Worm (Caenorhabditis elegans) whole organism, L1 larva: ENCODE results near the gene ZC373.5.

ENCODE experiments used
- C04F5.9 ChIP-seq: sonication (generic microtip); optimal IDR thresholded peaks from 2 replicates; lab custom pipeline; 2016; ENCODE audit warnings: missing genetic modification characterization, missing compliant biosample characterization
- C34B4.2 ChIP-seq: sonication (generic microtip); optimal IDR thresholded peaks from 2 replicates; lab custom pipeline; 2017; ENCODE audit warnings: mild to moderate bottlenecking, missing genetic modification characterization, missing compliant biosample characterization
- Y116A8C.19 ChIP-seq: sonication (generic microtip); optimal IDR thresholded peaks from 2 replicates; lab custom pipeline; 2016; ENCODE audit warnings: missing compliant biosample characterization, missing genetic modification characterization, borderline replicate concordance
- aly-2 ChIP-seq: fragments of 150-350 bp; optimal IDR thresholded peaks from 2 replicates; lab custom pipeline; 2014; ENCODE audit warnings: missing biosample characterization, missing genetic modification characterization
- ama-1 ChIP-seq: fragments of 150-350 bp; optimal IDR thresholded peaks from 2 replicates; lab custom pipeline; 2014
- blmp-1 ChIP-seq: fragments of 150-350 bp; optimal IDR thresholded peaks from 2 replicates; lab custom pipeline; 2014; ENCODE audit warnings: missing biosample characterization, missing genetic modification characterization
- ceh-63 ChIP-seq: fragments of 200-800 bp; sonication (Bioruptor generic); optimal IDR thresholded peaks from 2 replicates; lab custom pipeline; 2018; ENCODE audit warnings: mild to moderate bottlenecking, missing genetic modification characterization, missing compliant biosample characterization
- ceh-8 ChIP-seq: fragments of 200-800 bp; sonication (Bioruptor generic); optimal IDR thresholded peaks from 2 replicates; lab custom pipeline; 2018; ENCODE audit warnings: mild to moderate bottlenecking, missing genetic modification characterization, moderate library complexity, missing compliant biosample characterization
- ceh-88 ChIP-seq: fragments of 200-800 bp; sonication (Bioruptor generic); IDR thresholded peaks from 2 replicates; pipeline ENCODE4 v1.3.6; 2022; ENCODE audit warnings: missing genetic modification characterization, missing compliant biosample characterization
- dpl-1 ChIP-seq, 3 experiments: fragments of 150-350 bp in 2 of 3; sonication (generic microtip) in 1 of 3; optimal IDR thresholded peaks; 2 replicates each; lab custom pipeline; 2014 to 2017; ENCODE audit warnings: missing biosample characterization in 3 of 3, missing genetic modification characterization in 3 of 3, missing genetic modification reagents in 3 of 3
- dsc-1 ChIP-seq: sonication (generic microtip); optimal IDR thresholded peaks from 2 replicates; lab custom pipeline; 2016; ENCODE audit warnings: mild to moderate bottlenecking, missing genetic modification characterization, missing compliant biosample characterization
- egl-13 ChIP-seq: sonication (generic microtip); optimal IDR thresholded peaks from 2 replicates; lab custom pipeline; 2016; ENCODE audit warnings: missing genotype, missing genetic modification reagents, missing genetic modification characterization, missing compliant biosample characterization
- elt-2 ChIP-seq: sonication (generic microtip); optimal IDR thresholded peaks from 2 replicates; lab custom pipeline; 2016; ENCODE audit warnings: missing genetic modification characterization, mild to moderate bottlenecking, inconsistent platforms, missing compliant biosample characterization, missing genetic modification reagents
- elt-3 ChIP-seq, 6 experiments: fragments of 150-350 bp in 1 of 6; sonication (generic microtip); optimal IDR thresholded peaks; 2 replicates each; lab custom pipeline; 2017 to 2018; ENCODE audit warnings: missing biosample characterization in 6 of 6, missing genetic modification characterization in 6 of 6, inconsistent platforms in 1 of 6
- ets-5 ChIP-seq: fragments of 200-800 bp; sonication (Bioruptor generic); IDR thresholded peaks from 2 replicates; pipeline ENCODE4 v1.3.6; 2022; ENCODE audit warnings: missing genetic modification characterization, missing compliant biosample characterization
- fkh-10 ChIP-seq: sonication (generic microtip); optimal IDR thresholded peaks from 2 replicates; lab custom pipeline; 2017; ENCODE audit warnings: missing biosample characterization, missing genetic modification reagents, missing genetic modification characterization
- hlh-4 ChIP-seq: sonication (generic microtip); optimal IDR thresholded peaks from 2 replicates; lab custom pipeline; 2016; ENCODE audit warnings: mild to moderate bottlenecking, missing genetic modification characterization, missing compliant biosample characterization
- hpl-2 ChIP-seq: fragments of 150-350 bp; optimal IDR thresholded peaks from 2 replicates; lab custom pipeline; 2014; ENCODE audit warnings: missing biosample characterization, missing genetic modification reagents, missing genetic modification characterization
- irx-1 ChIP-seq: sonication (generic microtip); optimal IDR thresholded peaks from 2 replicates; lab custom pipeline; 2016; ENCODE audit warnings: missing genetic modification characterization, missing compliant biosample characterization
- lin-15B ChIP-seq: fragments of 150-350 bp; sonication (generic microtip); optimal IDR thresholded peaks from 3 replicates; lab custom pipeline; 2014; ENCODE audit warnings: missing biosample characterization, missing genetic modification characterization
- lsy-2 ChIP-seq, 2 experiments: fragments of 150-350 bp; optimal IDR thresholded peaks; 2 replicates each; lab custom pipeline; 2014; ENCODE audit warnings: missing biosample characterization in 2 of 2, missing genetic modification characterization in 2 of 2
- mdl-1 ChIP-seq, 2 experiments: fragments of 150-350 bp; optimal IDR thresholded peaks; 2 replicates each; lab custom pipeline; 2014 to 2017; ENCODE audit warnings: missing biosample characterization in 2 of 2, missing genetic modification characterization in 2 of 2, inconsistent platforms in 1 of 2
- mef-2 ChIP-seq: fragments of 150-350 bp; optimal IDR thresholded peaks from 2 replicates; lab custom pipeline; 2014; ENCODE audit warnings: missing biosample characterization, missing genetic modification characterization
- nhr-11 ChIP-seq: fragments of 150-350 bp; optimal IDR thresholded peaks from 2 replicates; lab custom pipeline; 2014; ENCODE audit warnings: missing biosample characterization, missing genetic modification characterization
- nhr-12 ChIP-seq: sonication (generic microtip); optimal IDR thresholded peaks from 2 replicates; lab custom pipeline; 2017; ENCODE audit warnings: missing biosample characterization, missing genetic modification characterization
- nhr-47 ChIP-seq: sonication (generic microtip); optimal IDR thresholded peaks from 2 replicates; lab custom pipeline; 2016; ENCODE audit warnings: mild to moderate bottlenecking, missing genetic modification characterization, moderate library complexity, missing compliant biosample characterization
- nhr-71 ChIP-seq: sonication (generic microtip); optimal IDR thresholded peaks from 2 replicates; lab custom pipeline; 2016; ENCODE audit warnings: mild to moderate bottlenecking, missing genetic modification characterization, moderate library complexity, missing compliant biosample characterization
- nhr-76 ChIP-seq: sonication (generic microtip); optimal IDR thresholded peaks from 2 replicates; lab custom pipeline; 2017; ENCODE audit warnings: missing biosample characterization, missing genetic modification characterization
- nhr-85 ChIP-seq: sonication (generic microtip); peaks from one replicate; lab custom pipeline; 2016; ENCODE audit warnings: missing genetic modification characterization, inconsistent platforms, missing compliant biosample characterization
- pag-3 ChIP-seq: sonication (generic microtip); optimal IDR thresholded peaks from 2 replicates; lab custom pipeline; 2017; ENCODE audit warnings: missing genetic modification characterization, mild to moderate bottlenecking, missing compliant biosample characterization, antibody characterized with exemption, borderline replicate concordance; ENCODE audit not compliant: insufficient read depth
- rnt-1 ChIP-seq: sonication (generic microtip); optimal IDR thresholded peaks from 2 replicates; lab custom pipeline; 2016; ENCODE audit warnings: mild to moderate bottlenecking, missing genetic modification characterization, moderate library complexity, missing compliant biosample characterization
- skn-1 ChIP-seq: fragments of 150-350 bp; optimal IDR thresholded peaks from 2 replicates; lab custom pipeline; 2014; ENCODE audit warnings: missing biosample characterization, missing genetic modification characterization
- snpc-4 ChIP-seq: fragments of 150-350 bp; optimal IDR thresholded peaks from 2 replicates; lab custom pipeline; 2014; ENCODE audit warnings: missing biosample characterization, missing genetic modification characterization
- snu-23 ChIP-seq: sonication (generic microtip); optimal IDR thresholded peaks from 2 replicates; lab custom pipeline; 2016; ENCODE audit warnings: missing genetic modification characterization, missing compliant biosample characterization
- sox-4 ChIP-seq: sonication (generic microtip); optimal IDR thresholded peaks from 2 replicates; lab custom pipeline; 2016; ENCODE audit warnings: missing genetic modification characterization, missing compliant biosample characterization
- tlp-1 ChIP-seq: fragments of 150-350 bp; optimal IDR thresholded peaks from 2 replicates; lab custom pipeline; 2014; ENCODE audit warnings: missing biosample characterization, missing genetic modification characterization
- unc-130 ChIP-seq: fragments of 150-350 bp; optimal IDR thresholded peaks from 2 replicates; lab custom pipeline; 2017; ENCODE audit warnings: missing biosample characterization, missing genetic modification characterization, inconsistent platforms
- unc-62 ChIP-seq: fragments of 150-350 bp; optimal IDR thresholded peaks from 2 replicates; lab custom pipeline; 2014; ENCODE audit warnings: missing biosample characterization, missing genetic modification reagents, missing genetic modification characterization
- unc-86 ChIP-seq: sonication (generic microtip); optimal IDR thresholded peaks from 2 replicates; lab custom pipeline; 2016; ENCODE audit warnings: missing genetic modification characterization, missing compliant biosample characterization
- vab-15 ChIP-seq: sonication (generic microtip); optimal IDR thresholded peaks from 2 replicates; lab custom pipeline; 2017; ENCODE audit warnings: missing genotype, mild to moderate bottlenecking, missing genetic modification characterization, missing compliant biosample characterization
- xbp-1 ChIP-seq: sonication (generic microtip); optimal IDR thresholded peaks from 2 replicates; lab custom pipeline; 2016; ENCODE audit warnings: missing genetic modification characterization, missing compliant biosample characterization
- zag-1 ChIP-seq: fragments of 150-350 bp; optimal IDR thresholded peaks from 2 replicates; lab custom pipeline; 2014; ENCODE audit warnings: missing biosample characterization, missing genetic modification characterization

Gene ZC373.5

DNA sequence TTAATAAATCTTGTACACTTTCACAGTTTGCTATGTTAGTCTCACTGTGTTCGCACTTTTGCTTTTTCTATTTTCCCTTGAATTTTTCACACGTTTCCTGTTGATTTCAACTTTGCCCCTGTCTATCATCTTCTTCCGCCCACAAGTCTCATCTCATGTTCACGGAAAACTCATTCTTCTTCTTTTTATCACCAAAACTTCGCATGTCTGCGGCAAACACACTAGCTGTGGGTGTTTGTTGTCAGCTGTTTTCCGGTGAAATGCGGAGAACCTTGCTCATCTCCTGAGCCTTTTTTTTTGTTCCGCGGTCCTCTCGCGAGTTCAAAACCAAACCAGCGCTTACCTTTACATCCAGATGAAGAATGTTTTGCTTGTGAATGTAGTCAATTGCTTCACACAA lies 5.7 kb downstream of the ZC373.5 start (continued):
- TF ChIP-seq sox-4 (no peak), egl-13 (no peak), unc-86 (no peak), tlp-1 (tag; lab: Kevin White, UChicago) (no peak), nhr-71 (tag; lab: Kevin White, UChicago) (peak; percentile 38), skn-1 (tag; lab: Kevin White, UChicago) (no peak), pag-3 (no peak), fkh-10 (GFP tag; lab: Kevin White, UChicago) (no peak), dsc-1 (tag; lab: Kevin White, UChicago) (no peak), mdl-1 (tag; optimal IDR thresholded peaks at IDR 0.05; lab: Kevin White, UChicago) (no peak), irx-1 (no peak), Y116A8C.19 (tag; lab: Kevin White, UChicago) (no peak), snu-23 (no peak), nhr-76 (tag; lab: Kevin White, UChicago) (no peak), elt-2 (tag; lab: Kevin White, UChicago) (no peak), zag-1 (tag; lab: Kevin White, UChicago) (no peak), elt-3 (tag; optimal IDR thresholded peaks at IDR 0.05; lab: Kevin White, UChicago) (no peak), vab-15 (tag; lab: Kevin White, UChicago) (no peak), nhr-47 (tag; lab: Kevin White, UChicago) (no peak)

- no peak for TF ChIP-seq snu-23
- TF ChIP-seq mef-2 (tag; lab: Kevin White, UChicago) = no peak
- no peak for TF ChIP-seq aly-2 (tag; lab: Kevin White, UChicago)
- no peak for TF ChIP-seq dpl-1 (GFP tag; optimal IDR thresholded peaks at IDR 0.05; lab: Kevin White, UChicago)
- no peak for TF ChIP-seq nhr-71 (tag; lab: Kevin White, UChicago)
- no peak for TF ChIP-seq lsy-2 (tag; optimal IDR thresholded peaks at IDR 0.05; lab: Kevin White, UChicago)
- no peak for TF ChIP-seq snpc-4 (tag; lab: Kevin White, UChicago)
- no peak for TF ChIP-seq pag-3
- TF ChIP-seq unc-62 (GFP tag; lab: Kevin White, UChicago) = no peak
- TF ChIP-seq zag-1 (tag; lab: Kevin White, UChicago) = no peak
- TF ChIP-seq, all 84 proteins: peak for 0
Observed at ce11 chrX:10060475-10061011, 13.6 kb downstream of the ZC373.5 start, which contains the start of gene ZC373.3. Gene ZC373.3 (plus strand): TSS chrX:10060525.

DNA sequence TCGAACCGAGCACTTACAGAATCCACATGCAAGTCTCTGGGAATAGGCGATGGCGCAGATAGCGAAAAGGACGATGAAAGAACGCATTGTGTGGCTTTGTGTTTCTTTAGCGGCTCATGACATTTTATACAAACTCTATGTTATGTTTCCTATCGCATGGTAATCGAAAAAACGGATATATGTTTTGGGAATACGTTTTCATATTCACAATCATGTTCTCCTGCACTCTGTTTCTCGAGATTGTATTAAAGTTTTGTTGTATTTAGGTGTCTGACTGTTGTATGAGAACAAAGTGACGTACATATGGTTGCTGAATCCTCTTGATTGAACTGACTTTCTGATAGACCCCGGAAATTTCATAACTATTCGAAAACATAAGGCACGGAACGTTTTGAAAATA lies 15.9 kb downstream of the ZC373.5 start, which contains the start of gene ZC373.2:
Gene ZC373.2, minus strand, starts transcription at position 101 of the 400 bp plus-strand sequence.
- TF ChIP-seq ceh-88 (GFP tag; lab: Robert Waterston, UW) (no peak), hpl-2 (GFP tag; lab: Kevin White, UChicago) (no peak), C34B4.2 (no peak), hlh-4 (tag; lab: Kevin White, UChicago) (no peak), C04F5.9 (tag; lab: Kevin White, UChicago) (no peak), ama-1 (lab: Kevin White, UChicago) (no peak), nhr-85 (tag; lab: Kevin White, UChicago) (no peak), ceh-63 (GFP tag; lab: Kevin White, UChicago) (no peak), nhr-11 (no peak), Y116A8C.19 (tag; lab: Kevin White, UChicago) (no peak), rnt-1 (no peak), nhr-12 (no peak), unc-130 (tag; lab: Kevin White, UChicago) (no peak), lin-15B (tag; lab: Kevin White, UChicago) (no peak), blmp-1 (no peak), ceh-8 (no peak), ets-5 (no peak), xbp-1 (tag; lab: Kevin White, UChicago) (no peak), snu-23 (no peak)
